Worm (Caenorhabditis elegans): Measurements from ENCODE around the gene F45F2.10.
A peak's percentile ranks its signal among the peaks of the same experiment; 100 is the strongest.

F45F2.10 gene

ce11 chrV:8525774-8526173, 7.1 kb upstream of the F45F2.10 start, which contains the start of gene otpl-6:
otpl-6 (plus strand) TSS chrV:8526074.
- TF ChIP-seq dao-5 (tag; optimal IDR thresholded peaks at IDR 0.05) = no peak
- no peak for TF ChIP-seq W03F9.2 (tag; optimal IDR thresholded peaks at IDR 0.05)
- no peak for TF ChIP-seq him-1 (tag; optimal IDR thresholded peaks at IDR 0.05)

ce11 chrV:8520846-8521553, 2.3 kb upstream of the F45F2.10 start, which contains the start of the genes F45F2.11 and otpl-7:
F45F2.11 (minus strand) TSS chrV:8520896.
otpl-7 (plus strand) TSS chrV:8521503.
- TF ChIP-seq W03F9.2 (tag; optimal IDR thresholded peaks at IDR 0.05) (no peak), him-1 (tag; optimal IDR thresholded peaks at IDR 0.05) (no peak), dao-5 (tag; optimal IDR thresholded peaks at IDR 0.05) (no peak)

ce11 chrV:8518283-8518682, 389 bp downstream of the F45F2.10 start:
- TF ChIP-seq him-1 (tag; optimal IDR thresholded peaks at IDR 0.05) = no peak
- TF ChIP-seq W03F9.2 (tag; optimal IDR thresholded peaks at IDR 0.05) = no peak
- no peak for TF ChIP-seq dao-5 (tag; optimal IDR thresholded peaks at IDR 0.05)

- no peak for TF ChIP-seq him-1 (tag; optimal IDR thresholded peaks at IDR 0.05)
- no peak for TF ChIP-seq dao-5 (tag; optimal IDR thresholded peaks at IDR 0.05)
- TF ChIP-seq W03F9.2 (tag; optimal IDR thresholded peaks at IDR 0.05) = no peak
These were observed 961 bp downstream of the F45F2.10 start for ce11 chrV:8517711-8518110.

ce11 chrV:8516426-8516825, 2.2 kb downstream of the F45F2.10 start:
- TF ChIP-seq dao-5 (tag; optimal IDR thresholded peaks at IDR 0.05) (no peak), W03F9.2 (tag; optimal IDR thresholded peaks at IDR 0.05) (no peak), him-1 (tag; optimal IDR thresholded peaks at IDR 0.05) (no peak)

- no peak for TF ChIP-seq W03F9.2 (tag; optimal IDR thresholded peaks at IDR 0.05)
- no peak for TF ChIP-seq him-1 (tag; optimal IDR thresholded peaks at IDR 0.05)
These were observed 5.3 kb downstream of the F45F2.10 start, which contains the start of gene F45F2.9 for ce11 chrV:8513361-8513760. F45F2.9 (minus strand) TSS chrV:8513461.

ce11 chrV:8507324-8507723, 11.3 kb downstream of the F45F2.10 start, which contains the start of gene ZK994.6:
ZK994.6 (minus strand) TSS chrV:8507424.
- no peak for TF ChIP-seq him-1 (tag; optimal IDR thresholded peaks at IDR 0.05)

- peak; percentile 84 for TF ChIP-seq W03F9.2 (tag; optimal IDR thresholded peaks at IDR 0.05)
- TF ChIP-seq him-1 (tag; optimal IDR thresholded peaks at IDR 0.05) = peak; percentile 97
- TF ChIP-seq dao-5 (tag; optimal IDR thresholded peaks at IDR 0.05) = peak; percentile 96
These were observed 18.3 kb downstream of the F45F2.10 start for ce11 chrV:8500348-8500747.

ce11 chrV:8499407-8499806, 19.3 kb downstream of the F45F2.10 start:
- TF ChIP-seq W03F9.2 (tag; optimal IDR thresholded peaks at IDR 0.05) (no peak), dao-5 (tag; optimal IDR thresholded peaks at IDR 0.05) (no peak), him-1 (tag; optimal IDR thresholded peaks at IDR 0.05) (no peak)

- TF ChIP-seq him-1 (tag; optimal IDR thresholded peaks at IDR 0.05) (no peak), dao-5 (tag; optimal IDR thresholded peaks at IDR 0.05) (no peak), W03F9.2 (tag; optimal IDR thresholded peaks at IDR 0.05) (no peak)
These were observed 22.7 kb downstream of the F45F2.10 start for ce11 chrV:8495965-8496364.

ce11 chrV:8495106-8495505, 23.6 kb downstream of the F45F2.10 start:
- TF ChIP-seq dao-5 (tag; optimal IDR thresholded peaks at IDR 0.05) (no peak), W03F9.2 (tag; optimal IDR thresholded peaks at IDR 0.05) (no peak), him-1 (tag; optimal IDR thresholded peaks at IDR 0.05) (no peak)

- TF ChIP-seq dao-5 (tag; optimal IDR thresholded peaks at IDR 0.05) = no peak
- TF ChIP-seq him-1 (tag; optimal IDR thresholded peaks at IDR 0.05) = no peak
- TF ChIP-seq W03F9.2 (tag; optimal IDR thresholded peaks at IDR 0.05) = no peak
These were observed 24.3 kb downstream of the F45F2.10 start, which contains the start of gene pxn-1 for ce11 chrV:8494260-8494939. pxn-1 (plus strand) TSS chrV:8494889.

- TF ChIP-seq dao-5 (tag; optimal IDR thresholded peaks at IDR 0.05) (no peak), W03F9.2 (tag; optimal IDR thresholded peaks at IDR 0.05) (no peak), him-1 (tag; optimal IDR thresholded peaks at IDR 0.05) (no peak)
These were observed 37.4 kb downstream of the F45F2.10 start for ce11 chrV:8481274-8481673.

ce11 chrV:8470906-8471305, 47.8 kb downstream of the F45F2.10 start, which contains the start of gene gplb-1:
gplb-1 (minus strand) TSS chrV:8471242.
- no peak for TF ChIP-seq dao-5 (tag; optimal IDR thresholded peaks at IDR 0.05)
- TF ChIP-seq him-1 (tag; optimal IDR thresholded peaks at IDR 0.05) = no peak
- TF ChIP-seq W03F9.2 (tag; optimal IDR thresholded peaks at IDR 0.05) = no peak
